Fruit fly (Drosophila melanogaster): Measurements from ENCODE around the gene CG32814.

Gene CG32814

dm6 chrX:1033066-1033465, 6.6 kb upstream of the CG32814 start:
- TF ChIP-seq ranshi (GFP tag; IDR thresholded peaks at IDR 0.05) (no peak), stc (GFP tag; IDR thresholded peaks at IDR 0.05) (no peak), sisA (GFP tag; IDR thresholded peaks at IDR 0.05) (peak; percentile 17; the same call in 1 of the 2 replicates), croc (GFP tag; conservative IDR thresholded peaks at IDR 0.05) (no peak), NK7.1 (GFP tag; optimal IDR thresholded peaks at IDR 0.05) (no peak), Oaz (GFP tag; IDR thresholded peaks at IDR 0.05) (no peak), Hr51 (GFP tag; optimal IDR thresholded peaks at IDR 0.05) (no peak), CG4730 (GFP tag; IDR thresholded peaks at IDR 0.05) (no peak), CG4854 (GFP tag; optimal IDR thresholded peaks at IDR 0.05) (no peak), ac (GFP tag; optimal IDR thresholded peaks at IDR 0.05) (no peak), Nf-YA (GFP tag; IDR thresholded peaks at IDR 0.05) (no peak), crc (GFP tag; optimal IDR thresholded peaks at IDR 0.05) (no peak), CG4707 (GFP tag; optimal IDR thresholded peaks at IDR 0.05) (no peak), ato (GFP tag; IDR thresholded peaks at IDR 0.05; ENCODE audit: partially characterized antibody) (peak; percentile 97), Hr78 (GFP tag; optimal IDR thresholded peaks at IDR 0.05) (no peak), CG32532 (GFP tag; IDR thresholded peaks at IDR 0.05) (peak; percentile 59; the same call in 1 of the 2 replicates), z (GFP tag; IDR thresholded peaks at IDR 0.05) (no peak), tna (GFP tag; IDR thresholded peaks at IDR 0.05; ENCODE audit: partially characterized antibody) (peak; percentile 97), dm (GFP tag; optimal IDR thresholded peaks at IDR 0.05) (no peak), da (GFP tag; optimal IDR thresholded peaks at IDR 0.05) (no peak), wdn (GFP tag; IDR thresholded peaks at IDR 0.05) (no peak), cwo (GFP tag; optimal IDR thresholded peaks at IDR 0.05) (no peak), H15 (GFP tag; IDR thresholded peaks at IDR 0.05) (peak; percentile 34; the same call in 1 of the 3 replicates), Oli (tag; optimal IDR thresholded peaks at IDR 0.05) (no peak), ash1 (GFP tag; optimal IDR thresholded peaks at IDR 0.05) (no peak), psq (GFP tag; optimal IDR thresholded peaks at IDR 0.05) (no peak), CG31365 (tag; optimal IDR thresholded peaks at IDR 0.05) (no peak), tx (GFP tag; optimal IDR thresholded peaks at IDR 0.05) (no peak), Meics (GFP tag; optimal IDR thresholded peaks at IDR 0.05) (no peak), CG12155 (GFP tag; optimal IDR thresholded peaks at IDR 0.05) (peak; percentile 28), gcm (GFP tag; optimal IDR thresholded peaks at IDR 0.05) (no peak), chinmo (GFP tag; IDR thresholded peaks at IDR 0.05; ENCODE audit: partially characterized antibody) (peak; percentile 99), dysf (GFP tag; IDR thresholded peaks at IDR 0.05) (no peak), CG8388 (GFP tag; optimal IDR thresholded peaks at IDR 0.05) (no peak), NC2β (GFP tag; optimal IDR thresholded peaks at IDR 0.05) (no peak), dimm (GFP tag; IDR thresholded peaks at IDR 0.05) (no peak), CG10366 (GFP tag; IDR thresholded peaks at IDR 0.05) (no peak), CG6765 (GFP tag; optimal IDR thresholded peaks at IDR 0.05) (no peak), onecut (GFP tag; IDR thresholded peaks at IDR 0.05) (no peak), h (optimal IDR thresholded peaks at IDR 0.05) (no peak), Doc3 (GFP tag; IDR thresholded peaks at IDR 0.05; ENCODE audit: partially characterized antibody) (peak; percentile 92), CG6254 (GFP tag; optimal IDR thresholded peaks at IDR 0.05) (no peak), D19A (tag; optimal IDR thresholded peaks at IDR 0.05) (no peak), CG11560 (tag; IDR thresholded peaks at IDR 0.05) (no peak), wek (GFP tag; optimal IDR thresholded peaks at IDR 0.05) (no peak), wor (GFP tag; IDR thresholded peaks at IDR 0.05) (no peak), CG8478 (optimal IDR thresholded peaks at IDR 0.05) (no peak), Ets65A (GFP tag) (no peak), CG16815 (GFP tag; optimal IDR thresholded peaks at IDR 0.05) (no peak), CG30020 (tag; optimal IDR thresholded peaks at IDR 0.05) (peak; percentile 5), crol (GFP tag; IDR thresholded peaks at IDR 0.05) (no peak), gsb-n (tag; optimal IDR thresholded peaks at IDR 0.05) (no peak), CG32767 (GFP tag; IDR thresholded peaks at IDR 0.05) (0 out of 2 replicates have a peak, but pooled peaks have one; percentile 28)

Data from whole organism, embryonic.